Worm (Caenorhabditis elegans): ENCODE measurements around the gene spig-3.

ce11 chrV:14301076-14301475, 1.6 kb upstream of the spig-3 start, which contains the start of gene F14D7.6:
- no peak for TF ChIP-seq ceh-13 (GFP tag; optimal IDR thresholded peaks at IDR 0.05)
- TF ChIP-seq hmbx-1 (tag; optimal IDR thresholded peaks at IDR 0.05) = no peak
- no peak for TF ChIP-seq ama-1 (optimal IDR thresholded peaks at IDR 0.05)
- no peak for TF ChIP-seq ets-7 (tag; optimal IDR thresholded peaks at IDR 0.05)

All from whole organism, early embryonic.